Worm (Caenorhabditis elegans) whole organism, L4 larva: ENCODE data around the gene gbh-1.

Experiments used
- D1046.2 ChIP-seq: fragments of 200-800 bp; sonication (Bioruptor generic); IDR thresholded peaks from 2 replicates; pipeline ENCODE4 v1.3.6; 2022; ENCODE audit warnings: missing genetic modification characterization, missing compliant biosample characterization
- F10B5.3 ChIP-seq: sonication (generic microtip); optimal IDR thresholded peaks from 2 replicates; lab custom pipeline; 2016; ENCODE audit warnings: mild to moderate bottlenecking, missing genetic modification characterization, missing compliant biosample characterization
- F37D6.2 ChIP-seq: sonication (generic microtip); optimal IDR thresholded peaks from 2 replicates; lab custom pipeline; 2016; ENCODE audit warnings: mild to moderate bottlenecking, missing genetic modification characterization, missing compliant biosample characterization
- F44E2.7 ChIP-seq: fragments of 200-800 bp; sonication (Bioruptor generic); IDR thresholded peaks from 2 replicates; pipeline ENCODE4 v2.1.2; 2022; ENCODE audit warnings: missing genetic modification characterization, missing compliant biosample characterization
- F49E8.2 ChIP-seq: sonication (generic microtip); optimal IDR thresholded peaks from 2 replicates; lab custom pipeline; 2016; ENCODE audit warnings: missing compliant biosample characterization, mild to moderate bottlenecking, missing genetic modification characterization, borderline replicate concordance
- aha-1 ChIP-seq: fragments of 150-350 bp; peaks from one replicate; lab custom pipeline; 2014; ENCODE audit warnings: missing biosample characterization, missing genetic modification characterization
- ces-1 ChIP-seq: fragments of 150-350 bp; sonication (generic microtip); optimal IDR thresholded peaks from 4 replicates; lab custom pipeline; 2014; ENCODE audit warnings: missing biosample characterization, missing genetic modification reagents, missing genetic modification characterization
- daf-12 ChIP-seq: fragments of 150-350 bp; optimal IDR thresholded peaks from 2 replicates; lab custom pipeline; 2014; ENCODE audit warnings: missing biosample characterization, missing genetic modification reagents, missing genetic modification characterization
- daf-19 ChIP-seq: fragments of 200-800 bp; sonication (Bioruptor generic); conservative IDR thresholded peaks from 2 replicates; pipeline ENCODE4 v1.3.6; 2022; ENCODE audit warnings: missing genetic modification characterization, missing compliant biosample characterization
- dmd-6 ChIP-seq: fragments of 200-800 bp; sonication (Bioruptor generic); IDR thresholded peaks from 2 replicates; pipeline ENCODE4 v1.3.6; 2022; ENCODE audit warnings: missing genetic modification reagents, missing genetic modification characterization, missing compliant biosample characterization
- dmd-8 ChIP-seq: fragments of 200-800 bp; sonication (Bioruptor generic); IDR thresholded peaks from 2 replicates; pipeline ENCODE4 v1.3.6; 2022; ENCODE audit warnings: missing genetic modification characterization, missing compliant biosample characterization
- dve-1 ChIP-seq: sonication (generic microtip); optimal IDR thresholded peaks from 2 replicates; lab custom pipeline; 2017; ENCODE audit warnings: antibody characterized with exemption, mild to moderate bottlenecking, missing genetic modification characterization, missing compliant biosample characterization; ENCODE audit not compliant: insufficient read depth
- hif-1 ChIP-seq, 2 experiments: sonication (generic microtip); optimal IDR thresholded peaks; 2 replicates each; lab custom pipeline; 2016 to 2017; ENCODE audit warnings: missing compliant biosample characterization in 2 of 2, missing genetic modification characterization in 2 of 2, missing genetic modification reagents in 2 of 2, missing genotype in 2 of 2, mild to moderate bottlenecking in 1 of 2
- hlh-11 ChIP-seq: fragments of 200-800 bp; sonication (Bioruptor generic); optimal IDR thresholded peaks from 2 replicates; lab custom pipeline; 2018; ENCODE audit warnings: mild to moderate bottlenecking, missing genetic modification characterization, missing compliant biosample characterization
- hlh-30 ChIP-seq: sonication (generic microtip); optimal IDR thresholded peaks from 2 replicates; lab custom pipeline; 2017; ENCODE audit warnings: antibody characterized with exemption, mild to moderate bottlenecking, missing genetic modification characterization, missing compliant biosample characterization; ENCODE audit not compliant: insufficient read depth
- lin-1 ChIP-seq: fragments of 200-800 bp; sonication (Bioruptor generic); IDR thresholded peaks from 2 replicates; pipeline ENCODE4 v1.3.6; 2022; ENCODE audit warnings: missing genetic modification reagents, missing genetic modification characterization, missing compliant biosample characterization
- lin-13 ChIP-seq: fragments of 150-350 bp; optimal IDR thresholded peaks from 2 replicates; lab custom pipeline; 2014; ENCODE audit warnings: missing biosample characterization, missing genetic modification reagents, missing genetic modification characterization
- lin-38 ChIP-seq: fragments of 200-800 bp; sonication (Bioruptor generic); IDR thresholded peaks from 2 replicates; pipeline ENCODE4 v1.3.6; 2022; ENCODE audit warnings: missing genetic modification reagents, missing genetic modification characterization, missing compliant biosample characterization
- mdl-1 ChIP-seq, 2 experiments: fragments of 150-350 bp in 1 of 2; sonication (generic microtip) in 1 of 2; optimal IDR thresholded peaks; 2 replicates each; lab custom pipeline; 2014 to 2017; ENCODE audit warnings: missing biosample characterization in 2 of 2, missing genetic modification characterization in 2 of 2
- mes-2 ChIP-seq: sonication (generic microtip); optimal IDR thresholded peaks from 2 replicates; lab custom pipeline; 2016; ENCODE audit warnings: missing genotype, mild to moderate bottlenecking, missing genetic modification characterization, missing compliant biosample characterization; ENCODE audit not compliant: poor library complexity, severe bottlenecking
- mxl-2 ChIP-seq: fragments of 200-800 bp; sonication (Bioruptor generic); conservative IDR thresholded peaks from 2 replicates; pipeline ENCODE4 v1.3.6; 2022; ENCODE audit warnings: missing genetic modification reagents, missing genetic modification characterization, missing compliant biosample characterization
- nhr-11 ChIP-seq: fragments of 150-350 bp; optimal IDR thresholded peaks from 2 replicates; lab custom pipeline; 2014; ENCODE audit warnings: missing biosample characterization, missing genetic modification characterization
- nhr-111 ChIP-seq: fragments of 200-800 bp; sonication (Bioruptor generic); optimal IDR thresholded peaks from 2 replicates; lab custom pipeline; 2018; ENCODE audit warnings: mild to moderate bottlenecking, missing genetic modification characterization, missing compliant biosample characterization
- nhr-237 ChIP-seq: sonication (generic microtip); optimal IDR thresholded peaks from 2 replicates; lab custom pipeline; 2017; ENCODE audit warnings: missing biosample characterization, missing genetic modification characterization
- nhr-25 ChIP-seq: sonication (generic microtip); optimal IDR thresholded peaks from 2 replicates; lab custom pipeline; 2017; ENCODE audit warnings: missing genetic modification characterization, mild to moderate bottlenecking, missing compliant biosample characterization, antibody characterized with exemption, moderate library complexity, borderline replicate concordance; ENCODE audit not compliant: insufficient read depth
- nhr-28 ChIP-seq: fragments of 150-350 bp; optimal IDR thresholded peaks from 2 replicates; lab custom pipeline; 2014; ENCODE audit warnings: missing biosample characterization, missing genetic modification characterization
- nhr-42 ChIP-seq: fragments of 200-800 bp; sonication (Bioruptor generic); IDR thresholded peaks from 2 replicates; pipeline ENCODE4 v1.3.6; 2022; ENCODE audit warnings: missing genetic modification characterization, missing compliant biosample characterization
- nhr-48 ChIP-seq: sonication (generic microtip); optimal IDR thresholded peaks from 2 replicates; lab custom pipeline; 2016; ENCODE audit warnings: mild to moderate bottlenecking, missing genetic modification characterization, missing compliant biosample characterization
- nhr-6 ChIP-seq: fragments of 150-350 bp; optimal IDR thresholded peaks from 2 replicates; lab custom pipeline; 2014; ENCODE audit warnings: missing biosample characterization, missing genetic modification characterization
- nhr-76 ChIP-seq: fragments of 150-350 bp; optimal IDR thresholded peaks from 2 replicates; lab custom pipeline; 2014; ENCODE audit warnings: missing biosample characterization, missing genetic modification characterization
- sdz-12 ChIP-seq: fragments of 200-800 bp; sonication (Bioruptor generic); optimal IDR thresholded peaks from 2 replicates; lab custom pipeline; 2018; ENCODE audit warnings: mild to moderate bottlenecking, missing genetic modification characterization, missing compliant biosample characterization
- set-16 ChIP-seq: fragments of 200-800 bp; sonication (Bioruptor generic); IDR thresholded peaks from 2 replicates; pipeline ENCODE4 v1.3.6; 2022; ENCODE audit warnings: missing genetic modification reagents, missing genetic modification characterization, missing compliant biosample characterization
- spr-1 ChIP-seq: sonication (generic microtip); optimal IDR thresholded peaks from 2 replicates; lab custom pipeline; 2016; ENCODE audit warnings: mild to moderate bottlenecking, missing genetic modification characterization, missing compliant biosample characterization
- tra-1 ChIP-seq: fragments of 200-800 bp; sonication (Bioruptor generic); IDR thresholded peaks from 2 replicates; pipeline ENCODE4 v1.3.6; 2022; ENCODE audit warnings: missing genetic modification reagents, missing genetic modification characterization, missing compliant biosample characterization
- unc-130 ChIP-seq: sonication (generic microtip); optimal IDR thresholded peaks from 2 replicates; lab custom pipeline; 2016; ENCODE audit warnings: missing genetic modification reagents, missing genetic modification characterization, missing compliant biosample characterization
- unc-62 ChIP-seq, 3 experiments: fragments of 150-350 bp in 1 of 3; sonication (generic microtip); optimal IDR thresholded peaks in 2 of 3; peaks in 1 of 3; 1 replicate in 1 of 3; 2 replicates in 2 of 3; lab custom pipeline; 2014 to 2017; ENCODE audit warnings: missing biosample characterization in 3 of 3, missing genetic modification characterization in 3 of 3, missing genetic modification reagents in 3 of 3, missing genotype in 1 of 3
- ztf-7 ChIP-seq: fragments of 150-350 bp; optimal IDR thresholded peaks from 2 replicates; lab custom pipeline; 2014; ENCODE audit warnings: missing biosample characterization, missing genetic modification characterization

Gene gbh-1

DNA sequence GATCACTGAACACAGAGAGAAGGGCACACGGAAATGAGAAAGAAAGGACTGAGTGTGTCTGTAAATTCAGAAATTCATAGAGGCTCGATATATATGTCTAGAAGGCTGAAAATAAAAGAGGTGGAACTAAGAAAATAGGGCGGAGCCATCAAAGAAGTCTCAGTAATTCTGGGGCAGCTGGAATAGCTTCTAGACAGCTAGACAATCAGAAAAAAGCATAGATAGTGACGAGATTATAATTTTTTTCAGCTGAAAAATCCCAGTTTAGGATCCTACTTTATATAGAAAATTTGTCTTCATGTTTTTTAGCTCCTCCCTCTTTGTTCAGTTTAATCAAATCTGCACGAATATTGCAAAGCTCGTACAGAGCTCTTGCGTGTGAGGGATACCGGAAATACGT is 28.6 kb downstream of the gbh-1 start, which contains the start of gene D2089.3:
D2089.3 (minus strand) TSS at position 101 of the 400 bp plus-strand sequence.
- peak; percentile 66 for TF ChIP-seq aha-1 (tag; lab: Kevin White, UChicago)
- TF ChIP-seq F10B5.3 (tag; lab: Kevin White, UChicago) = no peak

DNA sequence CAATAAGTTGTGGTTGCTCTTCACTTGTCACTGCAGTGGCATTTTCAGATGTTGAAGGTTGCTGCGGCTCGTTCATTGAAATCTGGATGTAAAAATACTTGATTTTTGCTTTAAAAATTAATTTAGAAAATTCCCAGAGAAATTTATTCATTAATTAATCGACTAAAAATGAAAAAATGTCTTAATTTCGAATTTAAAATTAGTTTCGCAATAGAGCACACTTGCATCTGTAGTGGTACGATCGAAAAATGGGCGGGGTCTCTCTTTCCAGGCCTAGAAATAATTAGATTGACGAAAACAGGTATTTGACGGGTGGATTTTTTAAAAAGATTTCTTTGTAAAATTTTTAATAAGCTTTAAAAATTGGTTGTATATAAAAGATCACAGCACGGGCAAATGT is 30.9 kb downstream of the gbh-1 start, which contains the start of gene D2089.8:
D2089.8 (minus strand) TSS at position 84 of the 400 bp plus-strand sequence.
- TF ChIP-seq nhr-237 (no peak), F49E8.2 (tag; lab: Kevin White, UChicago) (no peak), hif-1 (tag; optimal IDR thresholded peaks at IDR 0.05; lab: Kevin White, UChicago) (no peak), mdl-1 (tag; optimal IDR thresholded peaks at IDR 0.05; lab: Kevin White, UChicago) (no peak), nhr-76 (no peak), ces-1 (GFP tag; lab: Kevin White, UChicago) (no peak), lin-38 (GFP tag; lab: Robert Waterston, UW) (peak; percentile 88)

DNA sequence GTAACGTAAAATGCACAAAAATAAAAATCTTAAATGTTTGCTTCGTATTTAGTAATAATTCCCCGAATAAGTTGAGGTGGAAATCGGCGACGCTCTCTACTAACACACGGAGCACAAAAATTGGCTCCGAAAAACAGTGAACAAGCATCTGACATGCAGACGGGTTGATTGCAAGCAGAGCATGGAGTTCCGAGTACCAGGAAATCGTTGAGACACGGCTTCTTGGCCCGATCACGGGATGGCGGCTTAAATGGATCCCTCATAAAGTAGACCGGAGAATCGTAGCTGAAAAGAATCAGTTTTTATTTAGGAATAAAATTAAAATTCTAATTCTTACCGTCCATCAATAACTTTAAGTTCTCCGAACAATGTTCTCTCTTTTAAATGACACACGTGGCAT is 31.3 kb downstream of the gbh-1 start:
- TF ChIP-seq aha-1 (tag; lab: Kevin White, UChicago) (peak; percentile 86), unc-62 (GFP tag; optimal IDR thresholded peaks at IDR 0.05 in 1 of 2; lab: Kevin White, UChicago) (no peak), unc-62 (tag; optimal IDR thresholded peaks at IDR 0.05; lab: Kevin White, UChicago) (no peak)

DNA sequence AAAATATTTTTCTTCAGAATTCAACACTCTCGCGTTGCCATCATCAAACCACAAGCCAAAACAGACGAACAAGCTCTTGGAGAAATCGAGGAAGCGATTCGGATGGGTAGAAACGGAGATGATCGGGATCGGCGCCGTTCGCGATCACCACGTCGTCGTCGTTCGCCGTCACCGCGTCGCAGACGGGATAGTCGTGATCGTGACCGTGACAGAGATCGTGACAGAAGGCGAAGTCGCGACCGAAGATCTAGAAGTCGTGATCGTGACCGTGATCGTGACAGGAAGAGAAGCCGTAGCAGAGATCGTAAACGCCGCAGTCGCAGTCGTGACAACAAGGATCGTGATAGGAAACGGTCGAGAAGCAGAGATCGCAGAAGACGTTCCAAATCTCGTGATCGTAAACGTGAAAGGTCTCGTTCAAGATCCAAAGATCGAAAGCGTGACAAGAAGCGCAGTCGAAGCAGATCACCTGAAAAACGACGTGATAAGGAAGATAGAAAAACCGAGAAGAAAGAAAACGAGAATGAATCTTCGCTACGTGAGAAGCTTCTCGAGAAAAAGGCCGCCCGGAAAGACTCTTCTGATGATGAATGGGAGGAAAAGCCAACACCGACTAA is 32.0 kb downstream of the gbh-1 start:
- peak; percentile 1 for TF ChIP-seq nhr-28 (tag; lab: Kevin White, UChicago)
- TF ChIP-seq hlh-11 = peak; percentile 53
- no peak for TF ChIP-seq aha-1 (tag; lab: Kevin White, UChicago)
- peak; percentile 56 for TF ChIP-seq set-16 (GFP tag; lab: Robert Waterston, UW)
- TF ChIP-seq hlh-30 = peak; percentile 68

DNA sequence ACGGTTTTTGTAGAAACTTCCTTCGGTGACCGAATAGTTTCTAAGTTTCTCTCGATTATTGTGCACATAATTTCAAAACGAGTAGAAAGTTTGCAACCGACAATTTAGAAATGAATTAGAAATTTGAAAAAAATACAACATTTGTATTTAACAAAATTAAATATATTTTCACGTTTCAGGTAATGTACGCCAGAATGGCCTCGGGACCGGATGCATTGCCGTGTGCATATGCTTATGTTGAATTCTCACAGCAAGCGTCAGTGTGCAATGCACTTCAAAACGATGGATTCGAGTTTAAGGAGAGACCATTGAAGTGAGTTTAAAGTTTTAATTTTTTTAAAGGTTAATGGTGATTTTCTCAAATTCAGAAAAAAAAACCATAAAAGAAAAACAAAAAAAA is 32.7 kb downstream of the gbh-1 start, which contains the start of gene marc-2:
marc-2 (minus strand) TSS at position 101 of the 400 bp plus-strand sequence.
- no peak for TF ChIP-seq tra-1 (GFP tag; lab: Robert Waterston, UW)
- TF ChIP-seq mes-2 = no peak
- TF ChIP-seq aha-1 (tag; lab: Kevin White, UChicago) = no peak
- TF ChIP-seq nhr-11 = no peak
- no peak for TF ChIP-seq nhr-42
- TF ChIP-seq mxl-2 (GFP tag; lab: Robert Waterston, UW) = no peak
- no peak for TF ChIP-seq spr-1 (tag; lab: Kevin White, UChicago)
- no peak for TF ChIP-seq lin-13 (GFP tag; lab: Kevin White, UChicago)

DNA sequence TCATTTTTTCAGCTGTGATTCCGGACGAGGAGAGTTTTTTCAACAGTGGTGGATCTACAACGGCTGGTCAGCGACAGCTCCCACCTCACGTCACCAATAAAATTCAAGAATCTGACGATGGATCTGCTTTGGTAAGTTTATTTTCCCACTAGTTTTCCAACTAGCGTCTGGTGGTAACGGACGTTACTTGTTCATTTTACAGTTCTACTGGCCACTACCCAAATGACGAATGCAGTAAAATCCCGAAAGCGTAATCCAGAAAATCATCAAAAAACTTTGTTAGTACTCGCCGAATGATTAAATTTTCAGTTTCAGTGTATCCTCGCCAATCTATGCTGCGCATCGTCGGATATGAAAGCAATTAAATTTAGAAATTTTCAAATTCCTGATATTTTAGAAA is 34.0 kb downstream of the gbh-1 start:
- TF ChIP-seq sdz-12 (no peak), nhr-25 (no peak), aha-1 (tag; lab: Kevin White, UChicago) (peak; percentile 59), dve-1 (tag; lab: Kevin White, UChicago) (no peak)
- TF ChIP-seq, all 104 proteins: peak for 1

DNA sequence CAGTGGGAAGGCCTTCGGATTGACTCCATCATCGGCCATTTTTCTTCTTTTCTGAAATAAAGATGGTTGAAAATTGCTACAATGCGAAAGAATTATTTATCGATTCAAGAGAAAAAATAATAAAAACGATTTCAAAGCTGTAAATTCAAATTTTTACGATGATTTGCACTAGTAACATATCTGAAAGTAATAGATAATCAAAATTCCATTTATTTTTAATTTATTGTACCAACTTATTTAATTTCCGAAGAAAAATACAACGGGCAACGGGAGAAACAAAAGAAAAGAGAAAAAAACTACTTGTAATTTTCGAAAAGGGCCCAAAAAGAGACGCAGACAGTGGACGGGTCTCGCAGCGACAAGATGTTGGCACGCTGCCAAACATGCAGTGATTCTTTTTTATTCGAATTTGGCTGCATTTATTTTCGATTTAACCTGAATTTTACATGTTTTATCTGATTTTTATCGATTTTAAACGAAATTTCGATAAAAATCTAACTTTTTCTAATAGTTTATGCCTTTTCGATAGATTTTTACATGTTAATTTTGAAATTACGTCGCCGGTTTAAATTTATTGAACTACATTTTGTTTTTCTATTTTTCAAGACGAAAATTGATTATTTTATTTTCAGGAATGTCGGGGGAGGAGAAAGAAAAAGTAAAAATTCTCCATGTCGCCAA is 34.9 kb downstream of the gbh-1 start, which contains the start of the genes snu-13 and rsp-7:
snu-13 (minus strand) TSS at position 51 of the 681 bp plus-strand sequence.
rsp-7 (plus strand) TSS at position 631 of the 681 bp plus-strand sequence.
- TF ChIP-seq nhr-111 (GFP tag; lab: Kevin White, UChicago) (no peak), F44E2.7 (no peak), F37D6.2 (tag; lab: Kevin White, UChicago) (no peak), lin-1 (GFP tag; lab: Robert Waterston, UW) (no peak), ztf-7 (tag; lab: Kevin White, UChicago) (no peak), nhr-6 (tag; lab: Kevin White, UChicago) (no peak), lin-13 (GFP tag; lab: Kevin White, UChicago) (peak; percentile 71), hlh-30 (peak; percentile 65), nhr-48 (tag; lab: Kevin White, UChicago) (no peak), daf-12 (tag; lab: Kevin White, UChicago) (no peak), F49E8.2 (tag; lab: Kevin White, UChicago) (peak; percentile 7), daf-19 (GFP tag; lab: Robert Waterston, UW) (no peak), dmd-6 (GFP tag; lab: Robert Waterston, UW) (peak; percentile 54), nhr-28 (tag; lab: Kevin White, UChicago) (peak; percentile 36), dmd-8 (GFP tag; lab: Robert Waterston, UW) (no peak), unc-130 (GFP tag; lab: Kevin White, UChicago) (no peak), D1046.2 (GFP tag; lab: Robert Waterston, UW) (no peak)
